Worm (Caenorhabditis elegans) whole organism, L1 larva: ENCODE data around the gene eri-5.

Experiments
- C04F5.9 ChIP-seq: sonication (generic microtip); optimal IDR thresholded peaks from 2 replicates; lab custom pipeline; 2016; ENCODE audit warnings: missing genetic modification characterization, missing compliant biosample characterization
- C34B4.2 ChIP-seq: sonication (generic microtip); optimal IDR thresholded peaks from 2 replicates; lab custom pipeline; 2017; ENCODE audit warnings: mild to moderate bottlenecking, missing genetic modification characterization, missing compliant biosample characterization
- Y116A8C.19 ChIP-seq: sonication (generic microtip); optimal IDR thresholded peaks from 2 replicates; lab custom pipeline; 2016; ENCODE audit warnings: missing compliant biosample characterization, missing genetic modification characterization, borderline replicate concordance
- aha-1 ChIP-seq: fragments of 150-350 bp; optimal IDR thresholded peaks from 2 replicates; lab custom pipeline; 2014; ENCODE audit warnings: missing biosample characterization, missing genetic modification characterization
- alr-1 ChIP-seq: fragments of 200-800 bp; sonication (Bioruptor generic); optimal IDR thresholded peaks from 2 replicates; lab custom pipeline; 2018; ENCODE audit warnings: borderline replicate concordance, mild to moderate bottlenecking, missing genetic modification characterization, missing compliant biosample characterization
- aly-2 ChIP-seq: fragments of 150-350 bp; optimal IDR thresholded peaks from 2 replicates; lab custom pipeline; 2014; ENCODE audit warnings: missing biosample characterization, missing genetic modification characterization
- ama-1 ChIP-seq: fragments of 150-350 bp; optimal IDR thresholded peaks from 2 replicates; lab custom pipeline; 2014
- ceh-88 ChIP-seq: fragments of 200-800 bp; sonication (Bioruptor generic); IDR thresholded peaks from 2 replicates; pipeline ENCODE4 v1.3.6; 2022; ENCODE audit warnings: missing genetic modification characterization, missing compliant biosample characterization
- ces-1 ChIP-seq: fragments of 150-350 bp; optimal IDR thresholded peaks from 2 replicates; lab custom pipeline; 2014; ENCODE audit warnings: missing biosample characterization, missing genetic modification reagents, missing genetic modification characterization
- dsc-1 ChIP-seq: sonication (generic microtip); optimal IDR thresholded peaks from 2 replicates; lab custom pipeline; 2016; ENCODE audit warnings: mild to moderate bottlenecking, missing genetic modification characterization, missing compliant biosample characterization
- efl-1 ChIP-seq, 4 experiments: fragments of 150-350 bp; optimal IDR thresholded peaks in 3 of 4; peaks in 1 of 4; 1 replicate in 1 of 4; 2 replicates in 3 of 4; lab custom pipeline; 2014; ENCODE audit warnings: missing biosample characterization in 2 of 4, missing genetic modification characterization in 2 of 4, missing genetic modification reagents in 2 of 4
- efl-3 ChIP-seq: fragments of 200-800 bp; sonication (Bioruptor generic); optimal IDR thresholded peaks from 2 replicates; lab custom pipeline; 2018; ENCODE audit warnings: mild to moderate bottlenecking, missing genetic modification characterization, missing compliant biosample characterization
- elt-2 ChIP-seq: sonication (generic microtip); optimal IDR thresholded peaks from 2 replicates; lab custom pipeline; 2016; ENCODE audit warnings: missing genetic modification characterization, mild to moderate bottlenecking, inconsistent platforms, missing compliant biosample characterization, missing genetic modification reagents
- elt-3 ChIP-seq, 6 experiments: fragments of 150-350 bp in 1 of 6; sonication (generic microtip); optimal IDR thresholded peaks; 2 replicates each; lab custom pipeline; 2017 to 2018; ENCODE audit warnings: missing biosample characterization in 6 of 6, missing genetic modification characterization in 6 of 6, inconsistent platforms in 1 of 6
- ets-5 ChIP-seq: fragments of 200-800 bp; sonication (Bioruptor generic); IDR thresholded peaks from 2 replicates; pipeline ENCODE4 v1.3.6; 2022; ENCODE audit warnings: missing genetic modification characterization, missing compliant biosample characterization
- fkh-10 ChIP-seq: sonication (generic microtip); optimal IDR thresholded peaks from 2 replicates; lab custom pipeline; 2017; ENCODE audit warnings: missing biosample characterization, missing genetic modification reagents, missing genetic modification characterization
- fkh-4 ChIP-seq: sonication (generic microtip); optimal IDR thresholded peaks from 2 replicates; lab custom pipeline; 2016; ENCODE audit warnings: missing compliant biosample characterization, missing genetic modification characterization, borderline replicate concordance
- grh-1 ChIP-seq: fragments of 200-800 bp; sonication (Bioruptor generic); IDR thresholded peaks from 2 replicates; pipeline ENCODE4 v1.3.6; 2022; ENCODE audit warnings: missing genetic modification reagents, missing genetic modification characterization, missing compliant biosample characterization
- hpl-2 ChIP-seq: fragments of 150-350 bp; optimal IDR thresholded peaks from 2 replicates; lab custom pipeline; 2014; ENCODE audit warnings: missing biosample characterization, missing genetic modification reagents, missing genetic modification characterization
- irx-1 ChIP-seq: sonication (generic microtip); optimal IDR thresholded peaks from 2 replicates; lab custom pipeline; 2016; ENCODE audit warnings: missing genetic modification characterization, missing compliant biosample characterization
- isw-1 ChIP-seq: fragments of 200-800 bp; sonication (Bioruptor generic); IDR thresholded peaks from 2 replicates; pipeline ENCODE4 v1.3.6; 2022; ENCODE audit warnings: missing genetic modification characterization, missing compliant biosample characterization
- jun-1 ChIP-seq: fragments of 150-350 bp; optimal IDR thresholded peaks from 2 replicates; lab custom pipeline; 2014; ENCODE audit warnings: missing biosample characterization, missing genetic modification reagents, missing genetic modification characterization
- lin-13 ChIP-seq: fragments of 150-350 bp; optimal IDR thresholded peaks from 2 replicates; lab custom pipeline; 2014; ENCODE audit warnings: missing biosample characterization, missing genetic modification reagents, missing genetic modification characterization
- lin-15B ChIP-seq: fragments of 150-350 bp; sonication (generic microtip); optimal IDR thresholded peaks from 3 replicates; lab custom pipeline; 2014; ENCODE audit warnings: missing biosample characterization, missing genetic modification characterization
- lin-35 ChIP-seq, 2 experiments: fragments of 150-350 bp; optimal IDR thresholded peaks; 2 replicates each; lab custom pipeline; 2014; ENCODE audit warnings: missing biosample characterization in 2 of 2, missing genetic modification characterization in 2 of 2, missing genetic modification reagents in 2 of 2
- lin-39 ChIP-seq: fragments of 150-350 bp; optimal IDR thresholded peaks from 2 replicates; lab custom pipeline; 2014; ENCODE audit warnings: missing biosample characterization, missing genetic modification reagents, missing genetic modification characterization
- lsy-2 ChIP-seq, 2 experiments: fragments of 150-350 bp; optimal IDR thresholded peaks; 2 replicates each; lab custom pipeline; 2014; ENCODE audit warnings: missing biosample characterization in 2 of 2, missing genetic modification characterization in 2 of 2
- mab-9 ChIP-seq: fragments of 200-800 bp; sonication (Bioruptor generic); IDR thresholded peaks from 2 replicates; pipeline ENCODE4 v1.3.6; 2022; ENCODE audit warnings: missing genetic modification reagents, missing genetic modification characterization, missing compliant biosample characterization
- mef-2 ChIP-seq: fragments of 150-350 bp; optimal IDR thresholded peaks from 2 replicates; lab custom pipeline; 2014; ENCODE audit warnings: missing biosample characterization, missing genetic modification characterization
- mep-1 ChIP-seq: fragments of 150-350 bp; optimal IDR thresholded peaks from 2 replicates; lab custom pipeline; 2014; ENCODE audit warnings: missing biosample characterization, missing genetic modification characterization
- nhr-11 ChIP-seq: fragments of 150-350 bp; optimal IDR thresholded peaks from 2 replicates; lab custom pipeline; 2014; ENCODE audit warnings: missing biosample characterization, missing genetic modification characterization
- nhr-19 ChIP-seq: fragments of 200-800 bp; sonication (Bioruptor generic); conservative IDR thresholded peaks from 2 replicates; pipeline ENCODE4 v1.3.6; 2022; ENCODE audit warnings: missing genetic modification characterization, missing compliant biosample characterization
- nhr-28 ChIP-seq: fragments of 150-350 bp; optimal IDR thresholded peaks from 2 replicates; lab custom pipeline; 2014; ENCODE audit warnings: missing biosample characterization, missing genetic modification characterization
- nhr-47 ChIP-seq: sonication (generic microtip); optimal IDR thresholded peaks from 2 replicates; lab custom pipeline; 2016; ENCODE audit warnings: mild to moderate bottlenecking, missing genetic modification characterization, moderate library complexity, missing compliant biosample characterization
- nhr-77 ChIP-seq: fragments of 150-350 bp; optimal IDR thresholded peaks from 2 replicates; lab custom pipeline; 2014; ENCODE audit warnings: missing biosample characterization, missing genetic modification characterization
- nhr-84 ChIP-seq: sonication (generic microtip); optimal IDR thresholded peaks from 2 replicates; lab custom pipeline; 2017; ENCODE audit warnings: missing biosample characterization, missing genetic modification characterization
- nhr-85 ChIP-seq: sonication (generic microtip); peaks from one replicate; lab custom pipeline; 2016; ENCODE audit warnings: missing genetic modification characterization, inconsistent platforms, missing compliant biosample characterization
- nhr-90 ChIP-seq: sonication (generic microtip); optimal IDR thresholded peaks from 2 replicates; lab custom pipeline; 2016; ENCODE audit warnings: mild to moderate bottlenecking, missing genetic modification characterization, missing compliant biosample characterization; ENCODE audit not compliant: poor library complexity
- pag-3 ChIP-seq: sonication (generic microtip); optimal IDR thresholded peaks from 2 replicates; lab custom pipeline; 2017; ENCODE audit warnings: missing genetic modification characterization, mild to moderate bottlenecking, missing compliant biosample characterization, antibody characterized with exemption, borderline replicate concordance; ENCODE audit not compliant: insufficient read depth
- pqm-1 ChIP-seq: sonication (generic microtip); optimal IDR thresholded peaks from 3 replicates; lab custom pipeline; 2017; ENCODE audit warnings: missing biosample characterization, missing genetic modification characterization
- rnt-1 ChIP-seq: sonication (generic microtip); optimal IDR thresholded peaks from 2 replicates; lab custom pipeline; 2016; ENCODE audit warnings: mild to moderate bottlenecking, missing genetic modification characterization, moderate library complexity, missing compliant biosample characterization
- snpc-4 ChIP-seq: fragments of 150-350 bp; optimal IDR thresholded peaks from 2 replicates; lab custom pipeline; 2014; ENCODE audit warnings: missing biosample characterization, missing genetic modification characterization
- sox-4 ChIP-seq: sonication (generic microtip); optimal IDR thresholded peaks from 2 replicates; lab custom pipeline; 2016; ENCODE audit warnings: missing genetic modification characterization, missing compliant biosample characterization
- sup-37 ChIP-seq: fragments of 200-800 bp; sonication (Bioruptor generic); optimal IDR thresholded peaks from 2 replicates; lab custom pipeline; 2018; ENCODE audit warnings: mild to moderate bottlenecking, missing genetic modification characterization, missing compliant biosample characterization
- tbx-2 ChIP-seq: sonication (generic microtip); optimal IDR thresholded peaks from 2 replicates; lab custom pipeline; 2016; ENCODE audit warnings: missing genetic modification characterization, missing compliant biosample characterization
- tlp-1 ChIP-seq: fragments of 150-350 bp; optimal IDR thresholded peaks from 2 replicates; lab custom pipeline; 2014; ENCODE audit warnings: missing biosample characterization, missing genetic modification characterization
- unc-130 ChIP-seq: fragments of 150-350 bp; optimal IDR thresholded peaks from 2 replicates; lab custom pipeline; 2017; ENCODE audit warnings: missing biosample characterization, missing genetic modification characterization, inconsistent platforms
- unc-86 ChIP-seq: sonication (generic microtip); optimal IDR thresholded peaks from 2 replicates; lab custom pipeline; 2016; ENCODE audit warnings: missing genetic modification characterization, missing compliant biosample characterization
- xbp-1 ChIP-seq: sonication (generic microtip); optimal IDR thresholded peaks from 2 replicates; lab custom pipeline; 2016; ENCODE audit warnings: missing genetic modification characterization, missing compliant biosample characterization
- ztf-11 ChIP-seq, 2 experiments: sonication (generic microtip); optimal IDR thresholded peaks; 2 replicates each; lab custom pipeline; 2016 to 2017; ENCODE audit warnings: missing genetic modification characterization in 2 of 2, missing biosample characterization in 1 of 2, missing compliant biosample characterization in 1 of 2

Gene eri-5

ce11 chrIV:2390804-2391203 lies at the start of gene eri-5:
TSS of gene eri-5 (plus strand) at chrIV:2390821.
- no peak for TF ChIP-seq fkh-4 (tag; lab: Kevin White, UChicago)
- TF ChIP-seq efl-1 (optimal IDR thresholded peaks at IDR 0.05; lab: Kevin White, UChicago): no peak
- peak in 1 of 2 experiments; percentile 41 for TF ChIP-seq efl-1 (GFP tag; optimal IDR thresholded peaks at IDR 0.05 in 1 of 2; lab: Kevin White, UChicago)
- no peak for TF ChIP-seq pag-3 (tag; lab: Kevin White, UChicago)
- no peak for TF ChIP-seq elt-3 (tag; optimal IDR thresholded peaks at IDR 0.05; lab: Kevin White, UChicago)
- TF ChIP-seq nhr-85 (tag; lab: Kevin White, UChicago): no peak
- no peak for TF ChIP-seq tbx-2 (tag; lab: Kevin White, UChicago)
- no peak for TF ChIP-seq rnt-1 (tag; lab: Kevin White, UChicago)
- no peak for TF ChIP-seq jun-1 (tag; lab: Kevin White, UChicago)
- TF ChIP-seq, all 84 proteins: peak for 1

ce11 chrIV:2348862-2349321 lies 41.7 kb upstream of the eri-5 start, which contains the start of the genes ppgn-1 and tftc-1:
TSS of gene ppgn-1 (minus strand) at chrIV:2348912.
TSS of gene tftc-1 (plus strand) at chrIV:2349271.
- TF ChIP-seq ceh-88 (GFP tag; lab: Robert Waterston, UW): no peak
- TF ChIP-seq lsy-2 (tag; optimal IDR thresholded peaks at IDR 0.05; lab: Kevin White, UChicago): peak; percentile 77 to 85
- no peak for TF ChIP-seq ama-1 (lab: Kevin White, UChicago)
- TF ChIP-seq sox-4 (tag; lab: Kevin White, UChicago): peak; percentile 58
- no peak for TF ChIP-seq pag-3 (tag; lab: Kevin White, UChicago)
- TF ChIP-seq mef-2 (tag; lab: Kevin White, UChicago): no peak
- TF ChIP-seq lin-13: peak; percentile 34
- no peak for TF ChIP-seq C34B4.2
- peak; percentile 38 for TF ChIP-seq unc-130 (tag; lab: Kevin White, UChicago)
- peak; percentile 30; the same call in 1 of the 2 replicates for TF ChIP-seq grh-1
- no peak for TF ChIP-seq ces-1 (GFP tag; lab: Kevin White, UChicago)
- peak; percentile 80 for TF ChIP-seq nhr-90 (tag; lab: Kevin White, UChicago)
- TF ChIP-seq snpc-4 (tag; lab: Kevin White, UChicago): peak; percentile 51
- no peak for TF ChIP-seq aha-1
- peak; percentile 3 for TF ChIP-seq lin-15B
- no peak for TF ChIP-seq mab-9
- TF ChIP-seq unc-86 (tag; lab: Kevin White, UChicago): peak; percentile 65
- TF ChIP-seq Y116A8C.19: no peak
- TF ChIP-seq irx-1 (tag; lab: Kevin White, UChicago): peak; percentile 71
- no peak for TF ChIP-seq hpl-2 (GFP tag; lab: Kevin White, UChicago)
- peak; percentile 66 for TF ChIP-seq C04F5.9
- TF ChIP-seq nhr-85 (tag; lab: Kevin White, UChicago): peak; percentile 80
- no peak for TF ChIP-seq aly-2 (tag; lab: Kevin White, UChicago)
- no peak for TF ChIP-seq nhr-28 (tag; lab: Kevin White, UChicago)
- peak in 1 of 2 experiments; percentile 33 for TF ChIP-seq ztf-11 (tag; optimal IDR thresholded peaks at IDR 0.05; lab: Kevin White, UChicago)
- peak; percentile 4 for TF ChIP-seq nhr-11 (tag; lab: Kevin White, UChicago)
- peak; percentile 40 to 68 for TF ChIP-seq efl-1 (optimal IDR thresholded peaks at IDR 0.05; lab: Kevin White, UChicago)
- peak; percentile 72 to 95 for TF ChIP-seq efl-1 (GFP tag; optimal IDR thresholded peaks at IDR 0.05 in 1 of 2; lab: Kevin White, UChicago)
- TF ChIP-seq nhr-19 (GFP tag; lab: Robert Waterston, UW): peak; percentile 70
- TF ChIP-seq fkh-10 (GFP tag; lab: Kevin White, UChicago): no peak
- no peak for TF ChIP-seq nhr-77 (tag; lab: Kevin White, UChicago)
- TF ChIP-seq elt-2: peak; percentile 36
- peak; percentile 63 for TF ChIP-seq lin-35 (GFP tag; optimal IDR thresholded peaks at IDR 0.05; lab: Kevin White, UChicago)
- TF ChIP-seq nhr-47 (tag; lab: Kevin White, UChicago): peak; percentile 86
- no peak for TF ChIP-seq pqm-1 (tag; lab: Kevin White, UChicago)
- peak; percentile 71 for TF ChIP-seq lin-39 (tag; lab: Kevin White, UChicago)
- peak; percentile 57 for TF ChIP-seq isw-1 (GFP tag; lab: Robert Waterston, UW)
- TF ChIP-seq nhr-84 (tag; lab: Kevin White, UChicago): no peak
- TF ChIP-seq tlp-1 (tag; lab: Kevin White, UChicago): no peak
- no peak for TF ChIP-seq sup-37 (GFP tag; lab: Kevin White, UChicago)
- no peak for TF ChIP-seq efl-3 (GFP tag; lab: Kevin White, UChicago)
- peak; percentile 92 for TF ChIP-seq mep-1 (tag; lab: Kevin White, UChicago)
- TF ChIP-seq dsc-1: peak; percentile 78
- TF ChIP-seq alr-1 (tag; lab: Kevin White, UChicago): no peak
- peak; percentile 76 for TF ChIP-seq xbp-1 (tag; lab: Kevin White, UChicago)
- TF ChIP-seq ets-5 (GFP tag; lab: Robert Waterston, UW): no peak
